Worm (Caenorhabditis elegans) whole organism, early embryonic: Measurements from ENCODE around the gene R04B3.1.

Source experiments
- ama-1 ChIP-seq: fragments of 150-350 bp; optimal IDR thresholded peaks from 2 replicates; lab custom pipeline; 2014
- scrt-1 ChIP-seq: fragments of 200-800 bp; sonication (Bioruptor generic); IDR thresholded peaks from 2 replicates; pipeline ENCODE4 v1.3.6; 2022; ENCODE audit warnings: missing genetic modification characterization, missing compliant biosample characterization

DNA sequence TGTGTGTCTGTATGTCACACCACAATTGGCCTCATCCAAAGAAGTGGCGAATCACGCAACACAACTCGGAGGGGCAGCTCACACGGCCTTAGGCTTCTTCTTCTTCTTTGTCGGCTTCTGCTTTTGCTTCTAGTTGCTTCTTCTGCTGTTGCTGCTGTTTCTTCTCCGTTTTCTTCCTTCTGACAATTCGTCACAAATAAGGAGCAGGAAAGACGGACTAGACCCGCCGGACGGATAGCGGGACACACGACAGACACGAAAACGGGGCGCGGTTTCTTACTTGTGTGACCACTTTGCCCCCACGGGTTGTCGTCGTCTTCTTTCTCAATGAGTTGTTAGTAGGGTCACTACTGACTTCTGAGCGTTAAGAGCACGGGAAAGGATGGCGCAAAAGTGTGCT lies 15.1 kb downstream of the R04B3.1 start:
- TF ChIP-seq scrt-1 (GFP tag; lab: Robert Waterston, UW): no peak
- no peak for TF ChIP-seq ama-1 (lab: Kevin White, UChicago)
